Fruit fly (Drosophila melanogaster): ENCODE results near the gene CG15602.

- no peak for TF ChIP-seq CG9948 (tag; optimal IDR thresholded peaks at IDR 0.05)
- TF ChIP-seq CG8301 (tag; optimal IDR thresholded peaks at IDR 0.05), result no peak
- no peak for TF ChIP-seq EcR (GFP tag; optimal IDR thresholded peaks at IDR 0.05)
- no peak for TF ChIP-seq gl (tag; optimal IDR thresholded peaks at IDR 0.05)
- TF ChIP-seq CG8159 (tag; optimal IDR thresholded peaks at IDR 0.05), result no peak
Measured at dm6 chrX:15766395-15766866, 32.8 kb upstream of the CG15602 start, which contains the start of gene CG8952.

Measured in whole organism, pupa.